Fruit fly (Drosophila melanogaster) whole organism, pupa: ENCODE results near the gene Eig71Ej.

Source experiments
- CG12605 ChIP-seq: fragments of 200-800 bp; sonication (Bioruptor generic); IDR thresholded peaks from 2 replicates; pipeline ENCODE4 v1.3.6; 2022; ENCODE audit warnings: missing biosample characterization, missing genetic modification characterization
- CG32121 ChIP-seq: fragments of 200-800 bp; sonication (Bioruptor generic); IDR thresholded peaks from 2 replicates; pipeline ENCODE4 v1.3.6; 2022; ENCODE audit warnings: missing biosample characterization, missing genetic modification characterization
- CG4496 ChIP-seq: fragments of 200-800 bp; sonication (Bioruptor generic); IDR thresholded peaks from 3 replicates; pipeline ENCODE4 v1.3.6; 2022; ENCODE audit warnings: missing biosample characterization, missing genetic modification characterization
- CG8159 ChIP-seq: fragments of 200-800 bp; sonication (Bioruptor generic); optimal IDR thresholded peaks from 3 replicates; lab custom pipeline; 2018; ENCODE audit warnings: missing biosample characterization, mild to moderate bottlenecking, missing genetic modification characterization, moderate library complexity
- CG9948 ChIP-seq: fragments of 200-800 bp; sonication (Bioruptor generic); optimal IDR thresholded peaks from 2 replicates; lab custom pipeline; 2018; ENCODE audit warnings: missing biosample characterization, mild to moderate bottlenecking, missing genetic modification characterization, moderate library complexity
- EcR ChIP-seq: fragments of 200-800 bp; sonication (Bioruptor generic); optimal IDR thresholded peaks from 3 replicates; lab custom pipeline; 2019; ENCODE audit warnings: missing biosample characterization, missing genetic modification characterization, mild to moderate bottlenecking, moderate library complexity, missing genetic modification reagents
- Pif1B ChIP-seq: fragments of 200-800 bp; sonication (Bioruptor generic); optimal IDR thresholded peaks from 3 replicates; lab custom pipeline; 2016; ENCODE audit warnings: missing biosample characterization, missing genetic modification characterization
- rn ChIP-seq: fragments of 200-800 bp; sonication (Bioruptor generic); IDR thresholded peaks from 2 replicates; pipeline ENCODE4 v1.3.6; 2022; ENCODE audit warnings: missing biosample characterization, missing genetic modification characterization

- TF ChIP-seq CG9948 (tag; lab: Kevin White, UChicago) (no peak), CG32121 (no peak), Pif1B (GFP tag; lab: Kevin White, UChicago) (peak; percentile 16), rn (no peak), CG4496 (peak; percentile 48; the same call in 2 of the 3 replicates), CG12605 (no peak), EcR (GFP tag; lab: Kevin White, UChicago) (peak; percentile 10), CG8159 (no peak)
Measured at dm6 chr3L:15699626-15700337, 39.0 kb upstream of the Eig71Ej start, which contains the start of gene comm2.
